Fruit fly (Drosophila melanogaster): Measurements from ENCODE around the gene Aplip1.
A peak's percentile ranks its signal among the peaks of the same experiment; 100 is the strongest.
"Not testable (repeated sequence)": the region's sequence is repeated elsewhere in the genome, so short reads cannot be mapped to it uniquely, and the experiment has no call there.

The Aplip1 gene

DNA sequence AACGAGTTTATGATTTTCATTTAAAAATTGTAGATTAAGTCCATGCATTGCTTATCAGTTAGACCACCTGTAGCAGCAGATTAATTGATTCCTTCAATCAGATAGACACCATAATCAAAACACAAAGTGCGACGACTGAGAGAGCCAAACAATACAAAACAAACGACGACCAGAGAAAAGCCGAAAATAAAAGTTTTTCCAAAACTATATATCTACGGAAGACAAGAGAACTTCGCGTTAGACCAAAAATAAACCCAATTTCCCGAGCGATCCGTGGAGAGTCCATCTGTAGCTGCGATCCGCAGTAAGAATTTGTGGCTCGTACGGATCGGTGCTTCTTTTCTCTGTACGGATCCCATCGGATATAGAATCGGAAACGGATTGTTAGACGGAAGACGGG, 39.3 kb downstream of the Aplip1 start, which contains the start of gene galene (continued):
- TF ChIP-seq CG18764 (GFP tag; optimal IDR thresholded peaks at IDR 0.05) (no peak), CG1603 (tag; optimal IDR thresholded peaks at IDR 0.05) (no peak), Deaf1 (tag; optimal IDR thresholded peaks at IDR 0.05) (peak; percentile 70), CG4360 (GFP tag; IDR thresholded peaks at IDR 0.05) (no peak), dan (GFP tag; IDR thresholded peaks at IDR 0.05) (no peak), sima (GFP tag; optimal IDR thresholded peaks at IDR 0.05) (no peak), Lpt (GFP tag; optimal IDR thresholded peaks at IDR 0.05) (no peak)

- peak in 1 of 2 experiments; percentile 84 for TF ChIP-seq Pdp1 (GFP tag; optimal IDR thresholded peaks at IDR 0.05)
- peak; percentile 43 for TF ChIP-seq Deaf1 (tag; optimal IDR thresholded peaks at IDR 0.05)
- 0 out of 2 replicates have a peak, but pooled peaks have one; percentile 27 for TF ChIP-seq CG11247 (GFP tag; IDR thresholded peaks at IDR 0.05)
- no peak for TF ChIP-seq CG6272 (GFP tag; IDR thresholded peaks at IDR 0.05)
- TF ChIP-seq zen2 (GFP tag; IDR thresholded peaks at IDR 0.05; ENCODE audit: partially characterized antibody): no peak
Measured at dm6 chr3L:1238219-1238618, 42.1 kb downstream of the Aplip1 start, which contains the start of gene CG9192. TSS of gene CG9192 (minus strand) at chr3L:1238319.

DNA sequence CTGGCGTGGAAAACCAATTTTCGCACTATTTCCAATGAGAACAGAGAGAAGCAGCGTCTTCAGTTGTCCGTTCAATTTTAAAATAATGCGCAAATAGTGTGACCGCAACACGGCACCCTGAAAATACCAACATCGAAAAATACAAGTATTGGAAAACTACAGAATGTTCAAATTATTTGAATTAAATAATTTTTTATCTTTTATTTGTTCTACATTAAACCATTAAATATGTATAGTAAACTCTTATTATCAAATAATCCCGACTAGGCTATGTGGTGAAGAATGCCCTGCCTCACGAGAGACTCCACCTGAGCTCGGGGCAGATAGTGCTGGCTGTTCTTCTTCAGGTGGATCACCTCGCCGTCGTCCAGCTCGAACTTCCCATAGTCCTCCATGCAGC, 49.7 kb downstream of the Aplip1 start, which contains the start of gene Klp61F:
Gene Klp61F (minus strand): TSS at position 101 of the 400 bp plus-strand sequence.
- TF ChIP-seq CG3995 (GFP tag; optimal IDR thresholded peaks at IDR 0.05); Blimp-1 (GFP tag; optimal IDR thresholded peaks at IDR 0.05); dati (GFP tag; IDR thresholded peaks at IDR 0.05): not testable (repeated sequence)

dm6 chr3L:1246823-1247222, 50.7 kb downstream of the Aplip1 start, which contains the start of gene CG32318:
TSS of gene CG32318 (minus strand) at chr3L:1246923.
- TF ChIP-seq CG12659 (GFP tag; optimal IDR thresholded peaks at IDR 0.05); CG18764 (GFP tag; optimal IDR thresholded peaks at IDR 0.05); Deaf1 (tag; optimal IDR thresholded peaks at IDR 0.05): not testable (repeated sequence)

dm6 chr3L:1247627-1248295, 51.6 kb downstream of the Aplip1 start, which contains the start of the genes Psf1 and Sac1:
TSS of gene Psf1 (minus strand) at chr3L:1247677.
TSS of gene Sac1 (plus strand) at chr3L:1247817.
- TF ChIP-seq sna (GFP tag; IDR thresholded peaks at IDR 0.05; ENCODE audit: partially characterized antibody) (peak; percentile 86), CG32532 (GFP tag; IDR thresholded peaks at IDR 0.05) (peak; percentile 59), klu (GFP tag; IDR thresholded peaks at IDR 0.05) (no peak; the same call in 1 of the 2 replicates), CG11085 (GFP tag; IDR thresholded peaks at IDR 0.05) (no peak; the same call in 1 of the 2 replicates), sd (tag; optimal IDR thresholded peaks at IDR 0.05) (no peak), tgo (GFP tag; IDR thresholded peaks at IDR 0.05) (0 out of 3 replicates have a peak, but pooled peaks have one; percentile 26), CG15011 (GFP tag; optimal IDR thresholded peaks at IDR 0.05) (no peak), kay (GFP tag; optimal IDR thresholded peaks at IDR 0.05) (no peak), CG17612 (GFP tag; IDR thresholded peaks at IDR 0.05) (no peak), Lim3 (GFP tag; IDR thresholded peaks at IDR 0.05) (no peak), pb (GFP tag; optimal IDR thresholded peaks at IDR 0.05) (peak; percentile 4), Ssrp (tag; optimal IDR thresholded peaks at IDR 0.05) (peak; percentile 13), wek (GFP tag; optimal IDR thresholded peaks at IDR 0.05) (peak; percentile 32), MESR4 (GFP tag; optimal IDR thresholded peaks at IDR 0.05) (peak; percentile 90), Sin3A (optimal IDR thresholded peaks at IDR 0.05) (peak; percentile 99), gcm (GFP tag; optimal IDR thresholded peaks at IDR 0.05) (no peak), tx (GFP tag; optimal IDR thresholded peaks at IDR 0.05) (peak; percentile 62), Drgx (GFP tag; IDR thresholded peaks at IDR 0.05) (no peak), CG6175 (GFP tag; IDR thresholded peaks at IDR 0.05) (no peak), CG31365 (tag; optimal IDR thresholded peaks at IDR 0.05) (no peak), Med (GFP tag) (peak; percentile 88), nerfin-2 (GFP tag; IDR thresholded peaks at IDR 0.05; ENCODE audit: partially characterized antibody) (peak; percentile 74), CG17912 (GFP tag; optimal IDR thresholded peaks at IDR 0.05) (no peak), Abd-B (GFP tag; optimal IDR thresholded peaks at IDR 0.05) (peak; percentile 47), emc (GFP tag; optimal IDR thresholded peaks at IDR 0.05) (no peak), CG9876 (GFP tag; optimal IDR thresholded peaks at IDR 0.05) (peak; percentile 24), amos (GFP tag; IDR thresholded peaks at IDR 0.05; ENCODE audit: partially characterized antibody) (peak; percentile 83)

Measured in whole organism, embryonic.